Worm (Caenorhabditis elegans): ENCODE results near the gene C42C1.9.

- TF ChIP-seq tbx-11 (GFP tag; IDR thresholded peaks at IDR 0.05) (no peak), tra-4 (tag; optimal IDR thresholded peaks at IDR 0.05) (no peak)
These were observed 23.4 kb upstream of the C42C1.9 start for ce11 chrIV:12265877-12266276.
